Fruit fly (Drosophila melanogaster) whole organism, prepupa: ENCODE measurements around the gene ninaB.

ENCODE experiments used
- Blimp-1 ChIP-seq: fragments of 200-800 bp; sonication (Bioruptor generic); optimal IDR thresholded peaks from 3 replicates; lab custom pipeline; 2017; ENCODE audit warnings: missing biosample characterization, missing genetic modification characterization, mild to moderate bottlenecking, moderate library complexity, missing genetic modification reagents
- CG10631 ChIP-seq: fragments of 200-800 bp; sonication (Bioruptor generic); optimal IDR thresholded peaks from 2 replicates; lab custom pipeline; 2016; ENCODE audit warnings: missing biosample characterization, missing genetic modification characterization
- CG10669 ChIP-seq: fragments of 200-800 bp; sonication (Bioruptor generic); optimal IDR thresholded peaks from 3 replicates; lab custom pipeline; 2018; ENCODE audit warnings: missing biosample characterization, mild to moderate bottlenecking, missing genetic modification characterization, moderate library complexity
- CG11294 ChIP-seq: fragments of 200-800 bp; sonication (Bioruptor generic); IDR thresholded peaks from 2 replicates; pipeline ENCODE4 v1.3.6; 2022; ENCODE audit warnings: missing biosample characterization, missing genetic modification characterization
- CG11762 ChIP-seq: fragments of 200-800 bp; sonication (Bioruptor generic); optimal IDR thresholded peaks from 3 replicates; lab custom pipeline; 2016; ENCODE audit warnings: missing biosample characterization, missing genetic modification characterization; ENCODE audit not compliant: insufficient read depth
- CG11902 ChIP-seq: fragments of 200-800 bp; sonication (Bioruptor generic); optimal IDR thresholded peaks from 3 replicates; lab custom pipeline; 2016; ENCODE audit warnings: missing biosample characterization, missing genetic modification characterization
- CG15336 ChIP-seq: fragments of 200-800 bp; sonication (Bioruptor generic); IDR thresholded peaks from 2 replicates; pipeline ENCODE4 v1.3.6; 2022; ENCODE audit warnings: missing biosample characterization, missing genetic modification characterization
- CG1621 ChIP-seq: fragments of 200-800 bp; sonication (Bioruptor generic); optimal IDR thresholded peaks from 3 replicates; lab custom pipeline; 2018; ENCODE audit warnings: missing biosample characterization, mild to moderate bottlenecking, missing genetic modification characterization
- CG16779 ChIP-seq: fragments of 200-800 bp; sonication (Bioruptor generic); optimal IDR thresholded peaks from 3 replicates; lab custom pipeline; 2017; ENCODE audit warnings: missing biosample characterization, mild to moderate bottlenecking, missing genetic modification characterization
- CG31627 ChIP-seq: fragments of 200-800 bp; sonication (Bioruptor generic); optimal IDR thresholded peaks from 3 replicates; lab custom pipeline; 2016; ENCODE audit warnings: missing biosample characterization, missing genetic modification characterization
- CG34406 ChIP-seq: fragments of 200-800 bp; sonication (Bioruptor generic); optimal IDR thresholded peaks from 3 replicates; lab custom pipeline; 2016; ENCODE audit warnings: missing biosample characterization, missing genetic modification characterization
- CG3919 ChIP-seq: fragments of 200-800 bp; sonication (Bioruptor generic); optimal IDR thresholded peaks from 3 replicates; lab custom pipeline; 2016; ENCODE audit warnings: missing biosample characterization, missing genetic modification characterization
- CG4318 ChIP-seq: fragments of 200-800 bp; sonication (Bioruptor generic); optimal IDR thresholded peaks from 3 replicates; lab custom pipeline; 2017; ENCODE audit warnings: missing biosample characterization, mild to moderate bottlenecking, missing genetic modification characterization
- CG6163 ChIP-seq: fragments of 200-800 bp; sonication (Bioruptor generic); IDR thresholded peaks from 3 replicates; pipeline ENCODE4 v1.3.6; 2022; ENCODE audit warnings: missing biosample characterization, missing genetic modification characterization
- CG6276 ChIP-seq: fragments of 200-800 bp; sonication (Bioruptor generic); optimal IDR thresholded peaks from 2 replicates; lab custom pipeline; 2017; ENCODE audit warnings: missing biosample characterization, mild to moderate bottlenecking, missing genetic modification characterization
- CG6792 ChIP-seq: fragments of 200-800 bp; sonication (Bioruptor generic); optimal IDR thresholded peaks from 3 replicates; lab custom pipeline; 2016; ENCODE audit warnings: missing biosample characterization, missing genetic modification characterization
- CG6854 ChIP-seq: fragments of 200-800 bp; sonication (Bioruptor generic); optimal IDR thresholded peaks from 2 replicates; lab custom pipeline; 2017; ENCODE audit warnings: missing biosample characterization, mild to moderate bottlenecking, missing genetic modification characterization
- CG8319 ChIP-seq: fragments of 200-800 bp; sonication (Bioruptor generic); optimal IDR thresholded peaks from 3 replicates; lab custom pipeline; 2016; ENCODE audit warnings: missing biosample characterization, missing genetic modification characterization
- CG8632 ChIP-seq: fragments of 200-800 bp; sonication (Bioruptor generic); optimal IDR thresholded peaks from 3 replicates; lab custom pipeline; 2016; ENCODE audit warnings: missing biosample characterization, missing genetic modification characterization
- CG9139 ChIP-seq: fragments of 200-800 bp; sonication (Bioruptor generic); optimal IDR thresholded peaks from 3 replicates; lab custom pipeline; 2017; ENCODE audit warnings: missing biosample characterization, mild to moderate bottlenecking, missing genetic modification characterization
- Eip75B ChIP-seq: fragments of 200-800 bp; sonication (Bioruptor generic); optimal IDR thresholded peaks from 3 replicates; lab custom pipeline; 2016; ENCODE audit warnings: missing biosample characterization, missing genetic modification characterization
- Eip78C ChIP-seq: fragments of 200-800 bp; sonication (Bioruptor generic); peaks from one replicate; lab custom pipeline; 2016; ENCODE audit warnings: missing biosample characterization, missing genetic modification characterization
- Eip93F ChIP-seq: fragments of 200-800 bp; sonication (Bioruptor generic); optimal IDR thresholded peaks from 2 replicates; lab custom pipeline; 2016; ENCODE audit warnings: missing biosample characterization, mild to moderate bottlenecking, missing genetic modification characterization
- Ets21C ChIP-seq: fragments of 200-800 bp; sonication (Bioruptor generic); optimal IDR thresholded peaks from 3 replicates; lab custom pipeline; 2016; ENCODE audit warnings: missing biosample characterization, missing genetic modification characterization
- Ets96B ChIP-seq: fragments of 200-800 bp; optimal IDR thresholded peaks from 2 replicates; lab custom pipeline; 2019; ENCODE audit warnings: missing biosample characterization, mild to moderate bottlenecking, missing genetic modification characterization, moderate library complexity
- Met ChIP-seq: fragments of 200-800 bp; sonication (Bioruptor generic); optimal IDR thresholded peaks from 3 replicates; lab custom pipeline; 2016; ENCODE audit warnings: missing biosample characterization, missing genetic modification characterization
- OdsH ChIP-seq: fragments of 200-800 bp; sonication (Bioruptor generic); optimal IDR thresholded peaks from 3 replicates; lab custom pipeline; 2016; ENCODE audit warnings: missing biosample characterization, missing genetic modification characterization
- Sox102F ChIP-seq: fragments of 200-800 bp; sonication (Bioruptor generic); optimal IDR thresholded peaks from 2 replicates; lab custom pipeline; 2016; ENCODE audit warnings: missing biosample characterization, mild to moderate bottlenecking, missing genetic modification characterization
- Sox14 ChIP-seq: fragments of 200-800 bp; sonication (Bioruptor generic); optimal IDR thresholded peaks from 3 replicates; lab custom pipeline; 2016; ENCODE audit warnings: missing biosample characterization, missing genetic modification characterization
- Sox15 ChIP-seq: fragments of 200-800 bp; sonication (Bioruptor generic); optimal IDR thresholded peaks from 3 replicates; lab custom pipeline; 2016; ENCODE audit warnings: missing biosample characterization, missing genetic modification characterization
- achi ChIP-seq: fragments of 200-800 bp; sonication (Bioruptor generic); optimal IDR thresholded peaks from 3 replicates; lab custom pipeline; 2016; ENCODE audit warnings: missing biosample characterization, missing genetic modification characterization
- acj6 ChIP-seq: fragments of 200-800 bp; sonication (Bioruptor generic); optimal IDR thresholded peaks from 3 replicates; lab custom pipeline; 2016; ENCODE audit warnings: missing biosample characterization, missing genetic modification characterization
- cyc ChIP-seq: fragments of 200-800 bp; sonication (Bioruptor generic); optimal IDR thresholded peaks from 3 replicates; lab custom pipeline; 2016; ENCODE audit warnings: missing biosample characterization, missing genetic modification characterization
- dac ChIP-seq: fragments of 200-800 bp; sonication (Bioruptor generic); optimal IDR thresholded peaks from 2 replicates; lab custom pipeline; 2017; ENCODE audit warnings: missing biosample characterization, mild to moderate bottlenecking, missing genetic modification characterization
- eg ChIP-seq: fragments of 200-800 bp; sonication (Bioruptor generic); IDR thresholded peaks from 3 replicates; pipeline ENCODE4 v1.3.6; 2022; ENCODE audit warnings: missing biosample characterization, missing genetic modification characterization
- esn ChIP-seq: fragments of 200-800 bp; sonication (Bioruptor generic); optimal IDR thresholded peaks from 2 replicates; lab custom pipeline; 2016; ENCODE audit warnings: missing biosample characterization, mild to moderate bottlenecking, missing genetic modification characterization, moderate library complexity
- fd59A ChIP-seq: fragments of 200-800 bp; sonication (Bioruptor generic); optimal IDR thresholded peaks from 2 replicates; lab custom pipeline; 2017; ENCODE audit warnings: missing biosample characterization, mild to moderate bottlenecking, missing genetic modification characterization, missing genetic modification reagents
- fd85E ChIP-seq: fragments of 200-800 bp; sonication (Bioruptor generic); optimal IDR thresholded peaks from 3 replicates; lab custom pipeline; 2016; ENCODE audit warnings: missing biosample characterization, missing genetic modification characterization
- fkh ChIP-seq: fragments of 200-800 bp; sonication (Bioruptor generic); optimal IDR thresholded peaks from 3 replicates; lab custom pipeline; 2017; ENCODE audit warnings: missing biosample characterization, mild to moderate bottlenecking, missing genetic modification characterization, moderate library complexity
- lz ChIP-seq: fragments of 200-800 bp; sonication (Bioruptor generic); optimal IDR thresholded peaks from 3 replicates; lab custom pipeline; 2016; ENCODE audit warnings: missing biosample characterization, missing genetic modification characterization
- pdm3 ChIP-seq: fragments of 200-800 bp; sonication (Bioruptor generic); optimal IDR thresholded peaks from 3 replicates; lab custom pipeline; 2016; ENCODE audit warnings: missing biosample characterization, missing genetic modification characterization
- salr ChIP-seq, 2 experiments: fragments of 200-800 bp; sonication (Bioruptor generic); optimal IDR thresholded peaks; 3 replicates each; lab custom pipeline; 2016 to 2018; ENCODE audit warnings: missing biosample characterization in 2 of 2, missing genetic modification characterization in 2 of 2, mild to moderate bottlenecking in 1 of 2
- spab ChIP-seq: fragments of 200-800 bp; sonication (Bioruptor generic); optimal IDR thresholded peaks from 2 replicates; lab custom pipeline; 2017; ENCODE audit warnings: missing biosample characterization, mild to moderate bottlenecking, missing genetic modification characterization, missing genetic modification reagents
- ss ChIP-seq, 2 experiments: fragments of 200-800 bp; sonication (Bioruptor generic); optimal IDR thresholded peaks; 2 replicates in 1 of 2; 3 replicates in 1 of 2; lab custom pipeline; 2017 to 2018; ENCODE audit warnings: mild to moderate bottlenecking in 2 of 2, missing biosample characterization in 2 of 2, missing genetic modification characterization in 2 of 2, moderate library complexity in 1 of 2
- svp ChIP-seq: fragments of 200-800 bp; sonication (Bioruptor generic); peaks from one replicate; lab custom pipeline; 2016; ENCODE audit warnings: missing biosample characterization, missing genetic modification characterization
- topi ChIP-seq: fragments of 200-800 bp; sonication (Bioruptor generic); optimal IDR thresholded peaks from 3 replicates; lab custom pipeline; 2016; ENCODE audit warnings: missing biosample characterization, missing genetic modification characterization
- vri ChIP-seq: fragments of 200-800 bp; sonication (Bioruptor generic); optimal IDR thresholded peaks from 3 replicates; lab custom pipeline; 2016; ENCODE audit warnings: missing biosample characterization, mild to moderate bottlenecking, missing genetic modification characterization

ninaB gene

DNA sequence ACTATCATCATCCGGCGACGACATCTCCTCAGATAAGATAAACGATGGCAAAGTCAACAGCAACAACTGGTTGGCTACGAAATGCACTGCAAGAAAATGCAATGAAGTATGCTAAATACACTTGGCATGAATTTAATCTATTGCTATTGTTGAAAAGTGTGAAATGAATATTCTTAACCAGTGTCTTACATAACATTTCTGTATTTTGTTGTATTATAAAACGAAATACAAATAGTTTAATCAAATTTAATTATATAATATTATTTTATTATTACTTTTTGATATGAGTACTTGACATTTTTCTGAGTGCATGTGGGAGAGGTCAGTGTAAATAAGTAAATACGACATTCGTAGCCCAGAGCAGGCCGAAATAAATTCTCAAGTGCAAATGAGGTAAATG lies 13.2 kb downstream of the ninaB start (continued):
- peak; percentile 40 for TF ChIP-seq pdm3 (GFP tag; lab: Kevin White, UChicago)
- TF ChIP-seq vri (GFP tag; lab: Kevin White, UChicago) = no peak
- TF ChIP-seq cyc (GFP tag; lab: Kevin White, UChicago) = no peak
- no peak for TF ChIP-seq topi (GFP tag; lab: Kevin White, UChicago)
- peak; percentile 59 for TF ChIP-seq CG4318 (GFP tag; lab: Kevin White, UChicago)
- TF ChIP-seq CG3919 = peak; percentile 48
- no peak for TF ChIP-seq svp (GFP tag; lab: Kevin White, UChicago)
- no peak for TF ChIP-seq CG1621 (tag; lab: Kevin White, UChicago)
- TF ChIP-seq Sox102F (GFP tag; lab: Kevin White, UChicago) = no peak
- TF ChIP-seq CG8632 (GFP tag; lab: Kevin White, UChicago) = peak; percentile 60
- peak; percentile 36 for TF ChIP-seq spab (GFP tag; lab: Kevin White, UChicago)
- peak; percentile 5 for TF ChIP-seq CG11762 (GFP tag; lab: Kevin White, UChicago)
- peak; percentile 46 for TF ChIP-seq CG10669
- peak; percentile 64; the same call in 2 of the 3 replicates for TF ChIP-seq eg (GFP tag; lab: Robert Waterston, UW)
- TF ChIP-seq OdsH (GFP tag; lab: Kevin White, UChicago) = peak; percentile 60
- no peak for TF ChIP-seq CG31627 (GFP tag; lab: Kevin White, UChicago)
- TF ChIP-seq esn (GFP tag; lab: Kevin White, UChicago) = no peak
- TF ChIP-seq Met = no peak
- TF ChIP-seq CG6276 (GFP tag; lab: Kevin White, UChicago) = peak; percentile 53
- peak; percentile 32 for TF ChIP-seq acj6 (GFP tag; lab: Kevin White, UChicago)
- no peak for TF ChIP-seq dac (GFP tag; lab: Kevin White, UChicago)
- peak; percentile 31; the same call in 1 of the 2 replicates for TF ChIP-seq CG11294 (GFP tag; lab: Robert Waterston, UW)
- TF ChIP-seq ss (GFP tag; optimal IDR thresholded peaks at IDR 0.05; lab: Kevin White, UChicago) = peak; percentile 52 to 68
- no peak for TF ChIP-seq Sox14 (GFP tag; lab: Kevin White, UChicago)
- peak; percentile 78 for TF ChIP-seq CG15336 (GFP tag; lab: Robert Waterston, UW)
- peak; percentile 48 for TF ChIP-seq CG10631

DNA sequence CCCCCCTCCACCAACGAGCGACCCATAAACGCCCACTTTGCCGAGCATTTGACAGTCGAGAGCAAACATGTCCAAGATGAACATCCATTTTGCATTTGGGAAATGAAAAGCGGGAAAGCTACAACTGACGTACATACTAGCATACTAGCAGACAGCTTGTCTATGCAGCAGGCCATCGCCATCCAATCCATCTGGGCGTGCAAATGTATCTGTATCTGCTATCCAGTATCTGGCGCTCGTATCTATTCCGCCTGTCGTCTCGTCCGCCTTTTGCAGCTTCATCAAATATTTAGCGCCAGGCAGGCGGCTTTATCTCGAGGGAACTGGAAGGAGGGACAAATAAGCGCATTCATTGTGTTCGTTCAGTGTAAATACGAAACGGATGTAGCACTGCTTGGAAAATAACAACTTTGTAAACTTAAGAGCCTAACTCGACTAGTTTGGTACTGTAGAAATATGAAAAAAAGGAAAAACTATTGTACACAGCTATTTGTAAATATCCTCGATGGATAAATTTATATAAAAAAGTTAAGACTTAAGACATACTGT lies 13.7 kb downstream of the ninaB start:
- TF ChIP-seq Met (peak; percentile 6), fd85E (GFP tag; lab: Kevin White, UChicago) (no peak), dac (GFP tag; lab: Kevin White, UChicago) (no peak), OdsH (GFP tag; lab: Kevin White, UChicago) (no peak), Sox15 (GFP tag; lab: Kevin White, UChicago) (no peak), Eip75B (GFP tag; lab: Kevin White, UChicago) (no peak), CG4318 (GFP tag; lab: Kevin White, UChicago) (no peak), CG1621 (tag; lab: Kevin White, UChicago) (peak; percentile 23), Eip78C (GFP tag; lab: Kevin White, UChicago) (peak; percentile 70), achi (GFP tag; lab: Kevin White, UChicago) (no peak), lz (peak; percentile 6), ss (GFP tag; optimal IDR thresholded peaks at IDR 0.05; lab: Kevin White, UChicago) (no peak), CG3919 (peak; percentile 43), CG11902 (GFP tag; lab: Kevin White, UChicago) (no peak), CG10669 (peak; percentile 36), topi (GFP tag; lab: Kevin White, UChicago) (no peak), Ets96B (tag; lab: Kevin White, UChicago) (no peak), Blimp-1 (GFP tag; lab: Kevin White, UChicago) (no peak), CG10631 (peak; percentile 8), cyc (GFP tag; lab: Kevin White, UChicago) (peak; percentile 9), Eip93F (GFP tag; lab: Kevin White, UChicago) (no peak), Ets21C (no peak), CG11762 (GFP tag; lab: Kevin White, UChicago) (no peak), fkh (GFP tag; lab: Kevin White, UChicago) (peak; percentile 56), CG8319 (no peak), esn (GFP tag; lab: Kevin White, UChicago) (peak; percentile 21), salr (GFP tag; optimal IDR thresholded peaks at IDR 0.05; lab: Kevin White, UChicago) (peak in 1 of 2 experiments; percentile 53), CG6854 (GFP tag; lab: Kevin White, UChicago) (no peak), Sox102F (GFP tag; lab: Kevin White, UChicago) (no peak), CG16779 (tag; lab: Kevin White, UChicago) (no peak), CG6163 (GFP tag; lab: Robert Waterston, UW) (peak; percentile 56; the same call in 2 of the 3 replicates), CG34406 (no peak), CG6276 (GFP tag; lab: Kevin White, UChicago) (no peak), CG31627 (GFP tag; lab: Kevin White, UChicago) (no peak), CG6792 (GFP tag; lab: Kevin White, UChicago) (peak; percentile 15), CG9139 (GFP tag; lab: Kevin White, UChicago) (no peak), fd59A (GFP tag; lab: Kevin White, UChicago) (peak; percentile 19)
